Worm (Caenorhabditis elegans) whole organism, midembryonic: ENCODE data around the gene ZK563.7.

Source experiments
- T22C8.4 ChIP-seq: fragments of 200-800 bp; sonication (Bioruptor generic); IDR thresholded peaks from 2 replicates; pipeline ENCODE4 v1.3.6; 2022; ENCODE audit warnings: missing genetic modification characterization, missing compliant biosample characterization
- med-1 ChIP-seq: sonication (generic microtip); optimal IDR thresholded peaks from 2 replicates; lab custom pipeline; 2017; ENCODE audit warnings: missing genetic modification characterization, mild to moderate bottlenecking, missing compliant biosample characterization, antibody characterized with exemption, missing genetic modification reagents; ENCODE audit not compliant: insufficient read depth

ce11 chrX:3371264-3371663 is 9.0 kb upstream of the ZK563.7 start:
- TF ChIP-seq T22C8.4 (GFP tag; lab: Robert Waterston, UW) (peak; percentile 95), med-1 (GFP tag; lab: Kevin White, UChicago) (peak; percentile 37)
